Worm (Caenorhabditis elegans) whole organism, L3 larva: ENCODE data around the gene grd-16.
"Not testable (repeated sequence)": the region's sequence is repeated elsewhere in the genome, so short reads cannot be mapped to it uniquely, and the experiment has no call there.

Experiments used
- aly-2 ChIP-seq: fragments of 150-350 bp; optimal IDR thresholded peaks from 2 replicates; lab custom pipeline; 2014; ENCODE audit warnings: missing biosample characterization, missing genetic modification characterization
- ama-1 ChIP-seq: fragments of 150-350 bp; optimal IDR thresholded peaks from 2 replicates; lab custom pipeline; 2018
- ceh-28 ChIP-seq: fragments of 150-350 bp; optimal IDR thresholded peaks from 2 replicates; lab custom pipeline; 2014; ENCODE audit warnings: missing biosample characterization, missing genetic modification reagents, missing genetic modification characterization
- egl-27 ChIP-seq: sonication (generic microtip); optimal IDR thresholded peaks from 4 replicates; lab custom pipeline; 2017; ENCODE audit warnings: missing biosample characterization, missing genetic modification reagents, missing genetic modification characterization
- hmg-11 ChIP-seq: sonication (generic microtip); optimal IDR thresholded peaks from 2 replicates; lab custom pipeline; 2016; ENCODE audit warnings: missing genetic modification characterization, missing compliant biosample characterization
- lin-15B ChIP-seq: fragments of 150-350 bp; optimal IDR thresholded peaks from 2 replicates; lab custom pipeline; 2014; ENCODE audit warnings: missing biosample characterization, missing genetic modification characterization
- lin-39 ChIP-seq: fragments of 150-350 bp; optimal IDR thresholded peaks from 2 replicates; lab custom pipeline; 2018; ENCODE audit warnings: missing biosample characterization, missing genetic modification reagents, missing genetic modification characterization
- nhr-12 ChIP-seq: fragments of 150-350 bp; optimal IDR thresholded peaks from 2 replicates; lab custom pipeline; 2014; ENCODE audit warnings: missing biosample characterization, missing genetic modification characterization
- nhr-76 ChIP-seq: fragments of 150-350 bp; sonication (generic microtip); optimal IDR thresholded peaks from 5 replicates; lab custom pipeline; 2014; ENCODE audit warnings: missing biosample characterization, missing genetic modification characterization
- snpc-4 ChIP-seq: fragments of 150-350 bp; optimal IDR thresholded peaks from 2 replicates; lab custom pipeline; 2014; ENCODE audit warnings: missing biosample characterization, missing genetic modification characterization
- ztf-11 ChIP-seq: fragments of 150-350 bp; optimal IDR thresholded peaks from 2 replicates; lab custom pipeline; 2014; ENCODE audit warnings: missing biosample characterization, missing genetic modification characterization

ce11 chrIV:2528741-2529140 lies 52.3 kb downstream of the grd-16 start:
- TF ChIP-seq lin-39; egl-27 (tag; lab: Kevin White, UChicago); lin-15B (tag; lab: Kevin White, UChicago); hmg-11; nhr-76 (tag; lab: Kevin White, UChicago); ztf-11; snpc-4 (tag; lab: Kevin White, UChicago); ama-1 (lab: Kevin White, UChicago); aly-2 (tag; lab: Kevin White, UChicago); nhr-12 (tag; lab: Kevin White, UChicago): not testable (repeated sequence)
- peak; percentile 90 for TF ChIP-seq ceh-28 (tag; lab: Kevin White, UChicago)
